Worm (Caenorhabditis elegans) whole organism, mixed stage, embryonic: ENCODE measurements around the gene C50E3.6.

Source experiments
- M03D4.4 ChIP-seq: sonication (generic microtip); optimal IDR thresholded peaks from 2 replicates; lab custom pipeline; 2017; ENCODE audit warnings: mild to moderate bottlenecking, missing genetic modification characterization, missing compliant biosample characterization
- bed-3 ChIP-seq: fragments of 200-800 bp; sonication (Bioruptor generic); optimal IDR thresholded peaks from 3 replicates; lab custom pipeline; 2018; ENCODE audit warnings: mild to moderate bottlenecking, missing genetic modification characterization, moderate library complexity, missing compliant biosample characterization
- blmp-1 ChIP-seq: fragments of 150-350 bp; optimal IDR thresholded peaks from 2 replicates; lab custom pipeline; 2014; ENCODE audit warnings: missing biosample characterization, missing genetic modification characterization
- ces-1 ChIP-seq: fragments of 150-350 bp; optimal IDR thresholded peaks from 2 replicates; lab custom pipeline; 2014; ENCODE audit warnings: missing biosample characterization, missing genetic modification reagents, missing genetic modification characterization
- cnd-1 ChIP-seq: fragments of 200-800 bp; sonication (Bioruptor generic); optimal IDR thresholded peaks from 2 replicates; lab custom pipeline; 2018; ENCODE audit warnings: mild to moderate bottlenecking, missing genetic modification characterization, missing compliant biosample characterization
- drap-1 ChIP-seq: fragments of 200-800 bp; sonication (Bioruptor generic); optimal IDR thresholded peaks from 3 replicates; lab custom pipeline; 2018; ENCODE audit warnings: mild to moderate bottlenecking, missing genetic modification characterization, missing compliant biosample characterization
- flh-1 ChIP-seq: fragments of 200-800 bp; sonication (Bioruptor generic); optimal IDR thresholded peaks from 2 replicates; lab custom pipeline; 2018; ENCODE audit warnings: mild to moderate bottlenecking, missing genetic modification characterization, moderate library complexity, missing compliant biosample characterization
- ham-2 ChIP-seq: fragments of 200-800 bp; sonication (Bioruptor generic); optimal IDR thresholded peaks from 2 replicates; lab custom pipeline; 2018; ENCODE audit warnings: mild to moderate bottlenecking, missing genetic modification characterization, missing compliant biosample characterization
- lin-32 ChIP-seq: fragments of 200-800 bp; sonication (Bioruptor generic); optimal IDR thresholded peaks from 2 replicates; lab custom pipeline; 2018; ENCODE audit warnings: mild to moderate bottlenecking, missing genetic modification characterization, missing compliant biosample characterization
- lsy-2 ChIP-seq: fragments of 150-350 bp; optimal IDR thresholded peaks from 2 replicates; lab custom pipeline; 2014; ENCODE audit warnings: missing biosample characterization, missing genetic modification characterization
- mab-5 ChIP-seq: fragments of 150-350 bp; optimal IDR thresholded peaks from 2 replicates; lab custom pipeline; 2014; ENCODE audit warnings: missing biosample characterization, missing genetic modification characterization
- mep-1 ChIP-seq: fragments of 150-350 bp; optimal IDR thresholded peaks from 2 replicates; lab custom pipeline; 2017; ENCODE audit warnings: missing biosample characterization, missing genetic modification reagents, missing genetic modification characterization, inconsistent platforms
- mls-2 ChIP-seq: sonication (generic microtip); optimal IDR thresholded peaks from 2 replicates; lab custom pipeline; 2016; ENCODE audit warnings: mild to moderate bottlenecking, missing genetic modification characterization, moderate library complexity, missing compliant biosample characterization
- nhr-2 ChIP-seq: fragments of 150-350 bp; optimal IDR thresholded peaks from 2 replicates; lab custom pipeline; 2014; ENCODE audit warnings: missing biosample characterization, missing genetic modification characterization
- nhr-237 ChIP-seq: fragments of 150-350 bp; optimal IDR thresholded peaks from 2 replicates; lab custom pipeline; 2014; ENCODE audit warnings: missing biosample characterization, missing genetic modification characterization
- nhr-28 ChIP-seq: fragments of 150-350 bp; optimal IDR thresholded peaks from 2 replicates; lab custom pipeline; 2014; ENCODE audit warnings: missing biosample characterization, missing genetic modification characterization
- pha-4 ChIP-seq: fragments of 150-350 bp; optimal IDR thresholded peaks from 2 replicates; lab custom pipeline; 2018; ENCODE audit warnings: missing biosample characterization, missing genetic modification reagents, missing genetic modification characterization
- sem-2 ChIP-seq: fragments of 200-800 bp; sonication (Bioruptor generic); optimal IDR thresholded peaks from 2 replicates; lab custom pipeline; 2018; ENCODE audit warnings: mild to moderate bottlenecking, missing genetic modification characterization, missing compliant biosample characterization
- snpc-4 ChIP-seq: fragments of 150-350 bp; optimal IDR thresholded peaks from 2 replicates; lab custom pipeline; 2014; ENCODE audit warnings: missing biosample characterization, missing genetic modification characterization
- sptf-1 ChIP-seq: sonication (generic microtip); optimal IDR thresholded peaks from 2 replicates; lab custom pipeline; 2017; ENCODE audit warnings: mild to moderate bottlenecking, missing genetic modification characterization, moderate library complexity, missing compliant biosample characterization
- tbx-8 ChIP-seq: fragments of 200-800 bp; sonication (Bioruptor generic); optimal IDR thresholded peaks from 2 replicates; lab custom pipeline; 2018; ENCODE audit warnings: mild to moderate bottlenecking, missing genetic modification characterization, moderate library complexity, missing compliant biosample characterization
- unc-120 ChIP-seq: sonication (generic microtip); optimal IDR thresholded peaks from 2 replicates; lab custom pipeline; 2017; ENCODE audit warnings: missing genetic modification characterization, missing compliant biosample characterization; ENCODE audit not compliant: poor library complexity, severe bottlenecking
- unc-39 ChIP-seq: fragments of 150-350 bp; optimal IDR thresholded peaks from 2 replicates; lab custom pipeline; 2014; ENCODE audit warnings: missing biosample characterization, missing genetic modification characterization
- zip-8 ChIP-seq: fragments of 150-350 bp; optimal IDR thresholded peaks from 2 replicates; lab custom pipeline; 2014; ENCODE audit warnings: missing biosample characterization, missing genetic modification characterization
- ztf-11 ChIP-seq: fragments of 150-350 bp; optimal IDR thresholded peaks from 2 replicates; lab custom pipeline; 2014; ENCODE audit warnings: missing biosample characterization, missing genetic modification characterization

The C50E3.6 gene

DNA sequence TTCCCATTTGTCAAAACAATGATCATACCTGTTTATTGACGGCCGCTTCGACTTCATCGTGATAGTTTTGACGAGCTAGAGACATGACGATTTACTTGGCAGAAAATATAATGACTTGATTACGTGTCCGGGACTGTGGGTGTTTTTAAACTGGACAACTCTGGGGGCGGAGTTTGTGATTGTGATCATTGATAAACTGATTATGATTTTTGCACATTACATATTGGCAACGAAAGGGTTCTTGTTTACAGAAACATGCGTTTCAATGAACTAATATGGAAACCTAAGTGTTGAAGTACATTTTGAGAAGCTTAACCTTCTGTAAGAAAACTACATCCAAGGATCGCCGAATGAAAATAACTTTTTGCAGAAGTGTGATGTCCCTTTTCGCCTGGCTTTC is 42.9 kb downstream of the C50E3.6 start, which contains the start of gene ftn-1:
Gene ftn-1 (minus strand): TSS at position 101 of the 400 bp plus-strand sequence.
- TF ChIP-seq nhr-28 (tag; lab: Kevin White, UChicago) (no peak), unc-120 (tag; lab: Kevin White, UChicago) (no peak), ham-2 (GFP tag; lab: Kevin White, UChicago) (no peak), bed-3 (GFP tag; lab: Kevin White, UChicago) (no peak), nhr-237 (no peak), mep-1 (no peak), sem-2 (GFP tag; lab: Kevin White, UChicago) (no peak)

- TF ChIP-seq pha-4 (tag; lab: Kevin White, UChicago), result no peak
- no peak for TF ChIP-seq flh-1 (GFP tag; lab: Kevin White, UChicago)
- TF ChIP-seq mab-5, result no peak
- no peak for TF ChIP-seq blmp-1 (tag; lab: Kevin White, UChicago)
- TF ChIP-seq nhr-2 (tag; lab: Kevin White, UChicago), result no peak
- TF ChIP-seq snpc-4, result no peak
- TF ChIP-seq sem-2 (GFP tag; lab: Kevin White, UChicago), result no peak
- TF ChIP-seq sptf-1 (tag; lab: Kevin White, UChicago), result no peak
- TF ChIP-seq unc-120 (tag; lab: Kevin White, UChicago), result no peak
- no peak for TF ChIP-seq M03D4.4 (tag; lab: Kevin White, UChicago)
- no peak for TF ChIP-seq mep-1
- TF ChIP-seq ztf-11, result no peak
- TF ChIP-seq zip-8 (tag; lab: Kevin White, UChicago), result no peak
- no peak for TF ChIP-seq nhr-237
- no peak for TF ChIP-seq lin-32 (GFP tag; lab: Kevin White, UChicago)
- no peak for TF ChIP-seq nhr-28 (tag; lab: Kevin White, UChicago)
- no peak for TF ChIP-seq drap-1 (GFP tag; lab: Kevin White, UChicago)
- TF ChIP-seq cnd-1 (tag; lab: Kevin White, UChicago), result no peak
These were observed 45.2 kb downstream of the C50E3.6 start, which contains the start of the genes C54F6.19 and nhx-3 for ce11 chrV:7545187-7545586. Gene C54F6.19 (plus strand): TSS chrV:7545487. Gene nhx-3 (minus strand): TSS chrV:7545523.

ce11 chrV:7543728-7544127 is 46.6 kb downstream of the C50E3.6 start:
- TF ChIP-seq mls-2 (tag; lab: Kevin White, UChicago), result no peak
- TF ChIP-seq ztf-11, result no peak
- TF ChIP-seq zip-8 (tag; lab: Kevin White, UChicago), result peak; percentile 92
- no peak for TF ChIP-seq ham-2 (GFP tag; lab: Kevin White, UChicago)
- TF ChIP-seq unc-39 (tag; lab: Kevin White, UChicago), result no peak

- TF ChIP-seq ces-1, result no peak
- TF ChIP-seq lsy-2 (tag; lab: Kevin White, UChicago), result no peak
- no peak for TF ChIP-seq unc-39 (tag; lab: Kevin White, UChicago)
- TF ChIP-seq ztf-11, result no peak
- no peak for TF ChIP-seq flh-1 (GFP tag; lab: Kevin White, UChicago)
- no peak for TF ChIP-seq tbx-8 (GFP tag; lab: Kevin White, UChicago)
- TF ChIP-seq blmp-1 (tag; lab: Kevin White, UChicago), result no peak
These were observed 51.3 kb downstream of the C50E3.6 start, which contains the start of gene srh-268 for ce11 chrV:7539015-7539414. Gene srh-268 (plus strand): TSS chrV:7539315.
